Worm (Caenorhabditis elegans): ENCODE results near the gene T04A6.3.

- TF ChIP-seq cog-1 (tag; optimal IDR thresholded peaks at IDR 0.05) (no peak), klf-2 (GFP tag; conservative IDR thresholded peaks at IDR 0.05) (no peak)
Observed at ce11 chrIII:7566098-7566497, 42.0 kb downstream of the T04A6.3 start, which contains the start of gene ttr-32.

Data from whole organism, midembryonic.